Fruit fly (Drosophila melanogaster) whole organism, prepupa: Measurements from ENCODE around the gene CG34428.

Source experiments
- Blimp-1 ChIP-seq: fragments of 200-800 bp; sonication (Bioruptor generic); optimal IDR thresholded peaks from 3 replicates; lab custom pipeline; 2017; ENCODE audit warnings: missing biosample characterization, missing genetic modification characterization, mild to moderate bottlenecking, moderate library complexity, missing genetic modification reagents
- CG11294 ChIP-seq: fragments of 200-800 bp; sonication (Bioruptor generic); IDR thresholded peaks from 2 replicates; pipeline ENCODE4 v1.3.6; 2022; ENCODE audit warnings: missing biosample characterization, missing genetic modification characterization
- CG11762 ChIP-seq: fragments of 200-800 bp; sonication (Bioruptor generic); optimal IDR thresholded peaks from 3 replicates; lab custom pipeline; 2016; ENCODE audit warnings: missing biosample characterization, missing genetic modification characterization; ENCODE audit not compliant: insufficient read depth
- CG11902 ChIP-seq: fragments of 200-800 bp; sonication (Bioruptor generic); optimal IDR thresholded peaks from 3 replicates; lab custom pipeline; 2016; ENCODE audit warnings: missing biosample characterization, missing genetic modification characterization
- CG15336 ChIP-seq: fragments of 200-800 bp; sonication (Bioruptor generic); IDR thresholded peaks from 2 replicates; pipeline ENCODE4 v1.3.6; 2022; ENCODE audit warnings: missing biosample characterization, missing genetic modification characterization
- CG1621 ChIP-seq: fragments of 200-800 bp; sonication (Bioruptor generic); optimal IDR thresholded peaks from 3 replicates; lab custom pipeline; 2018; ENCODE audit warnings: missing biosample characterization, mild to moderate bottlenecking, missing genetic modification characterization
- CG16779 ChIP-seq: fragments of 200-800 bp; sonication (Bioruptor generic); optimal IDR thresholded peaks from 3 replicates; lab custom pipeline; 2017; ENCODE audit warnings: missing biosample characterization, mild to moderate bottlenecking, missing genetic modification characterization
- CG32006 ChIP-seq: fragments of 200-800 bp; sonication (Bioruptor generic); optimal IDR thresholded peaks from 3 replicates; lab custom pipeline; 2017; ENCODE audit warnings: missing biosample characterization, mild to moderate bottlenecking, missing genetic modification characterization
- CG3919 ChIP-seq: fragments of 200-800 bp; sonication (Bioruptor generic); optimal IDR thresholded peaks from 3 replicates; lab custom pipeline; 2016; ENCODE audit warnings: missing biosample characterization, missing genetic modification characterization
- CG4318 ChIP-seq: fragments of 200-800 bp; sonication (Bioruptor generic); optimal IDR thresholded peaks from 3 replicates; lab custom pipeline; 2017; ENCODE audit warnings: missing biosample characterization, mild to moderate bottlenecking, missing genetic modification characterization
- CG6163 ChIP-seq: fragments of 200-800 bp; sonication (Bioruptor generic); IDR thresholded peaks from 3 replicates; pipeline ENCODE4 v1.3.6; 2022; ENCODE audit warnings: missing biosample characterization, missing genetic modification characterization
- CG6276 ChIP-seq: fragments of 200-800 bp; sonication (Bioruptor generic); optimal IDR thresholded peaks from 2 replicates; lab custom pipeline; 2017; ENCODE audit warnings: missing biosample characterization, mild to moderate bottlenecking, missing genetic modification characterization
- CG6792 ChIP-seq: fragments of 200-800 bp; sonication (Bioruptor generic); optimal IDR thresholded peaks from 3 replicates; lab custom pipeline; 2016; ENCODE audit warnings: missing biosample characterization, missing genetic modification characterization
- CG6808 ChIP-seq: fragments of 200-800 bp; sonication (Bioruptor generic); optimal IDR thresholded peaks from 3 replicates; lab custom pipeline; 2017; ENCODE audit warnings: missing biosample characterization, missing genetic modification characterization, mild to moderate bottlenecking, moderate library complexity, missing genetic modification reagents
- CG7368 ChIP-seq: fragments of 200-800 bp; sonication (Bioruptor generic); optimal IDR thresholded peaks from 3 replicates; lab custom pipeline; 2016; ENCODE audit warnings: missing biosample characterization, missing genetic modification characterization
- CG8119 ChIP-seq: fragments of 200-800 bp; sonication (Bioruptor generic); IDR thresholded peaks from 3 replicates; pipeline ENCODE4 v1.3.6; 2022; ENCODE audit warnings: missing biosample characterization, missing genetic modification characterization
- CG8319 ChIP-seq: fragments of 200-800 bp; sonication (Bioruptor generic); optimal IDR thresholded peaks from 3 replicates; lab custom pipeline; 2016; ENCODE audit warnings: missing biosample characterization, missing genetic modification characterization
- Eip78C ChIP-seq: fragments of 200-800 bp; sonication (Bioruptor generic); peaks from one replicate; lab custom pipeline; 2016; ENCODE audit warnings: missing biosample characterization, missing genetic modification characterization
- Ets96B ChIP-seq: fragments of 200-800 bp; optimal IDR thresholded peaks from 2 replicates; lab custom pipeline; 2019; ENCODE audit warnings: missing biosample characterization, mild to moderate bottlenecking, missing genetic modification characterization, moderate library complexity
- Gug ChIP-seq: fragments of 200-800 bp; sonication (Bioruptor generic); IDR thresholded peaks from 2 replicates; pipeline ENCODE4 v1.3.6; 2022; ENCODE audit warnings: missing biosample characterization, missing genetic modification characterization
- Lpt ChIP-seq: fragments of 200-800 bp; sonication (Bioruptor generic); optimal IDR thresholded peaks from 3 replicates; lab custom pipeline; 2016; ENCODE audit warnings: missing biosample characterization, missing genetic modification characterization
- Met ChIP-seq: fragments of 200-800 bp; sonication (Bioruptor generic); optimal IDR thresholded peaks from 3 replicates; lab custom pipeline; 2016; ENCODE audit warnings: missing biosample characterization, missing genetic modification characterization
- OdsH ChIP-seq: fragments of 200-800 bp; sonication (Bioruptor generic); optimal IDR thresholded peaks from 3 replicates; lab custom pipeline; 2016; ENCODE audit warnings: missing biosample characterization, missing genetic modification characterization
- Smox ChIP-seq: fragments of 200-800 bp; sonication (Bioruptor generic); optimal IDR thresholded peaks from 3 replicates; lab custom pipeline; 2016; ENCODE audit warnings: missing biosample characterization, missing genetic modification characterization
- Sox102F ChIP-seq: fragments of 200-800 bp; sonication (Bioruptor generic); optimal IDR thresholded peaks from 2 replicates; lab custom pipeline; 2016; ENCODE audit warnings: missing biosample characterization, mild to moderate bottlenecking, missing genetic modification characterization
- Sox15 ChIP-seq: fragments of 200-800 bp; sonication (Bioruptor generic); optimal IDR thresholded peaks from 3 replicates; lab custom pipeline; 2016; ENCODE audit warnings: missing biosample characterization, missing genetic modification characterization
- achi ChIP-seq: fragments of 200-800 bp; sonication (Bioruptor generic); optimal IDR thresholded peaks from 3 replicates; lab custom pipeline; 2016; ENCODE audit warnings: missing biosample characterization, missing genetic modification characterization
- esn ChIP-seq: fragments of 200-800 bp; sonication (Bioruptor generic); optimal IDR thresholded peaks from 2 replicates; lab custom pipeline; 2016; ENCODE audit warnings: missing biosample characterization, mild to moderate bottlenecking, missing genetic modification characterization, moderate library complexity
- fd59A ChIP-seq: fragments of 200-800 bp; sonication (Bioruptor generic); optimal IDR thresholded peaks from 2 replicates; lab custom pipeline; 2017; ENCODE audit warnings: missing biosample characterization, mild to moderate bottlenecking, missing genetic modification characterization, missing genetic modification reagents
- pdm3 ChIP-seq: fragments of 200-800 bp; sonication (Bioruptor generic); optimal IDR thresholded peaks from 3 replicates; lab custom pipeline; 2016; ENCODE audit warnings: missing biosample characterization, missing genetic modification characterization
- salr ChIP-seq, 2 experiments: fragments of 200-800 bp; sonication (Bioruptor generic); optimal IDR thresholded peaks; 3 replicates each; lab custom pipeline; 2016 to 2018; ENCODE audit warnings: missing biosample characterization in 2 of 2, missing genetic modification characterization in 2 of 2, mild to moderate bottlenecking in 1 of 2
- spab ChIP-seq: fragments of 200-800 bp; sonication (Bioruptor generic); optimal IDR thresholded peaks from 2 replicates; lab custom pipeline; 2017; ENCODE audit warnings: missing biosample characterization, mild to moderate bottlenecking, missing genetic modification characterization, missing genetic modification reagents
- ss ChIP-seq, 2 experiments: fragments of 200-800 bp; sonication (Bioruptor generic); optimal IDR thresholded peaks; 2 replicates in 1 of 2; 3 replicates in 1 of 2; lab custom pipeline; 2017 to 2018; ENCODE audit warnings: mild to moderate bottlenecking in 2 of 2, missing biosample characterization in 2 of 2, missing genetic modification characterization in 2 of 2, moderate library complexity in 1 of 2
- svp ChIP-seq: fragments of 200-800 bp; sonication (Bioruptor generic); peaks from one replicate; lab custom pipeline; 2016; ENCODE audit warnings: missing biosample characterization, missing genetic modification characterization

The CG34428 gene

DNA sequence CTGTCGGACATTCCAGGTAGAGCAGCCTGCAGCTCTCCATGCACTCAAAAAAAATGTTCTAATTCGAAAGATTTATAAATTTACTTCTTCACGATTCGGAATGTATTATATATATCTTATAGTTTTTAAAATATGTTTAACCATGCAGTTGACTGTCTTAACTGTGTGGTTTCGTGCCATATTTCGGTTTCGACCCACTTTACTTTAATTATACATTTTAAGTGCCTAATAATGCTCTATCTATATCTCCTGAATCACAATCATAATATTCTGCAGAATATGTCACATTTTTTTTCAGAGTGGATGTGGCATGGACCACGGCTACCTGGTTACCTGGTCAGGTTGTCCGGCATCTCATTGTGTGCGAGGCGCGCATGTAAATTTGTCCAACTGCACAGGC, 11.9 kb upstream of the CG34428 start (continued):
- peak; percentile 27 for TF ChIP-seq Met
- TF ChIP-seq fd59A (GFP tag; lab: Kevin White, UChicago) = no peak
- peak; percentile 16 for TF ChIP-seq Lpt (GFP tag; lab: Kevin White, UChicago)
- TF ChIP-seq CG11762 (GFP tag; lab: Kevin White, UChicago) = no peak
- peak; percentile 39 for TF ChIP-seq achi (GFP tag; lab: Kevin White, UChicago)
- no peak for TF ChIP-seq CG11902 (GFP tag; lab: Kevin White, UChicago)
- peak; percentile 55 for TF ChIP-seq CG6808 (GFP tag; lab: Kevin White, UChicago)
- peak; percentile 28 for TF ChIP-seq Smox (GFP tag; lab: Kevin White, UChicago)
- TF ChIP-seq ss (GFP tag; optimal IDR thresholded peaks at IDR 0.05; lab: Kevin White, UChicago) = peak; percentile 36 to 41
- no peak for TF ChIP-seq CG4318 (GFP tag; lab: Kevin White, UChicago)
- peak; percentile 7 for TF ChIP-seq CG1621 (tag; lab: Kevin White, UChicago)
- peak; percentile 38 for TF ChIP-seq esn (GFP tag; lab: Kevin White, UChicago)
- TF ChIP-seq Sox102F (GFP tag; lab: Kevin White, UChicago) = peak; percentile 3
- TF ChIP-seq CG15336 (GFP tag; lab: Robert Waterston, UW) = 0 out of 2 replicates have a peak, but pooled peaks have one; percentile 34

dm6 chr3L:13050675-13051202, 10.8 kb upstream of the CG34428 start:
- TF ChIP-seq Eip78C (GFP tag; lab: Kevin White, UChicago) = peak; percentile 31
- TF ChIP-seq CG6808 (GFP tag; lab: Kevin White, UChicago) = no peak

DNA sequence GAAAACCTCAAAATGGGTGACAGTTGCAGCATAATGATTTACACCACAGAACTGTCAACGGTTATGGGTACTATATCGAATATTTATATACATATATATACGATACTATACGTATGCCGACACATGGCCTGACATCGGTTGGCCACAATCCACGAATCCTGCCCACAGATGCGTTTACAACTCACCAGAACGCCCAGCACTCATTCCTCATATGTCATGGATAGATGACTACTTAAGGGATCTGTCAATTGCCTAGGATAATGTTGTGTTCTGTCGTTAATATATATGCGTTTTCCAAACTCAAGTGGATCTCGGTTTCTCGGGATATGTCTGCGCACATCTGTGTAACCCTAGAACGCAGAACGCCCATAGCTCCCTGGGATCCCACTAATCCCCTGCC, 3.1 kb upstream of the CG34428 start:
- no peak for TF ChIP-seq CG1621 (tag; lab: Kevin White, UChicago)
- no peak for TF ChIP-seq fd59A (GFP tag; lab: Kevin White, UChicago)
- TF ChIP-seq Blimp-1 (GFP tag; lab: Kevin White, UChicago) = no peak
- TF ChIP-seq OdsH (GFP tag; lab: Kevin White, UChicago) = no peak
- no peak for TF ChIP-seq Gug
- TF ChIP-seq Ets96B = no peak
- TF ChIP-seq Sox15 (GFP tag; lab: Kevin White, UChicago) = no peak
- TF ChIP-seq ss (GFP tag; optimal IDR thresholded peaks at IDR 0.05; lab: Kevin White, UChicago) = no peak
- TF ChIP-seq pdm3 = no peak
- no peak for TF ChIP-seq CG6276 (GFP tag; lab: Kevin White, UChicago)
- no peak for TF ChIP-seq CG6792 (GFP tag; lab: Kevin White, UChicago)
- no peak for TF ChIP-seq spab (GFP tag; lab: Kevin White, UChicago)
- no peak for TF ChIP-seq Sox102F (GFP tag; lab: Kevin White, UChicago)
- TF ChIP-seq achi (GFP tag; lab: Kevin White, UChicago) = no peak
- TF ChIP-seq Eip78C (GFP tag; lab: Kevin White, UChicago) = no peak

DNA sequence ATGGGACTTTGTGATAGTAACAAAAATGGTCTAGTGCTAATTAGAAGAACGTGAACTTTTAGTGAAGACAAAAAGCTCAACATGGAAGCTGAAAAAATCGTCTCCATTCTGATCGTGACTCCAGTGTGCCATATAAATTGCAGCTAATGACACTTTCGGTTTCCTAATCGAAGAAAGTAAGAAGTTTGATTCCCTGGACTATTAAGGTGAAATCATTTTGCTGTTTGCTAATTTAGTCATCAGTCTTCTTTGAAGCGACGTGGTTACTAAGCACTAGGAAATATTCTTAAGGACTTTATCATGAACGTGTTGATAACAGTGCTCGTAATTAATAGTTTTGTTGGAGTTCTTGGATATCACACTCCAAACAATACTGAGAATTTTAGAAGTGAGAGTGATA, 1.2 kb downstream of the CG34428 start, which contains the start of gene CG34429:
CG34429 (plus strand) TSS at position 301 of the 400 bp plus-strand sequence.
- no peak for TF ChIP-seq salr (GFP tag; optimal IDR thresholded peaks at IDR 0.05; lab: Kevin White, UChicago)
- no peak for TF ChIP-seq CG15336 (GFP tag; lab: Robert Waterston, UW)
- no peak for TF ChIP-seq CG11762 (GFP tag; lab: Kevin White, UChicago)
- no peak for TF ChIP-seq Sox15 (GFP tag; lab: Kevin White, UChicago)
- no peak for TF ChIP-seq CG7368 (GFP tag; lab: Kevin White, UChicago)
- no peak for TF ChIP-seq CG6792 (GFP tag; lab: Kevin White, UChicago)

DNA sequence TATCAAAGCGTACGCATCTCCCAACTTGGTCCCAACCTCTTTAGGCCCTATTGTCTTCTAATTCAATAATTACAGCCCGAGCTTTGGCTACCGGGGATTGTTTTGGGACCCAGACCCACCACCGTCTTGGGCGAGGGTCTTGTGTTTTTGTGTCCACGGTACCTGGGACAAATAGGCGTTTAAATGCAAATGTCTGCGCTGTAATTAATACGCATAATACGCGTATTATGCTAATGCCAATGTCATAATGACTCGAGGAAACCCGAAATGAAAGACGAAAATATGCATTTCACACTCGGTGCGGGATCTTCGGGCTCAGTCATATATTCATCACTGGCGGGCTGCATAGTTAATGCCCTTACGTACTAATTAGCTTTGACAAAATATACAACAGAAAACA, 2.8 kb downstream of the CG34428 start:
- TF ChIP-seq CG11762 (GFP tag; lab: Kevin White, UChicago) (no peak), CG11902 (GFP tag; lab: Kevin White, UChicago) (no peak), CG32006 (GFP tag; lab: Kevin White, UChicago) (no peak), CG11294 (no peak), pdm3 (no peak), CG3919 (GFP tag; lab: Kevin White, UChicago) (no peak), CG4318 (GFP tag; lab: Kevin White, UChicago) (no peak), CG8319 (GFP tag; lab: Kevin White, UChicago) (no peak), CG8119 (GFP tag; lab: Robert Waterston, UW) (no peak), svp (no peak), CG16779 (no peak), CG6163 (GFP tag; lab: Robert Waterston, UW) (no peak), Gug (no peak), fd59A (GFP tag; lab: Kevin White, UChicago) (no peak)
- TF ChIP-seq, all 60 proteins: peak for 0
